Worm (Caenorhabditis elegans) whole organism, late embryonic: Measurements from ENCODE around the gene F59E11.5.

Source experiments
- C38D4.7 ChIP-seq: fragments of 200-800 bp; sonication (Bioruptor generic); optimal IDR thresholded peaks from 2 replicates; lab custom pipeline; 2018; ENCODE audit warnings: mild to moderate bottlenecking, missing genetic modification characterization, moderate library complexity, missing compliant biosample characterization
- F13H6.1 ChIP-seq: sonication (generic microtip); optimal IDR thresholded peaks from 2 replicates; lab custom pipeline; 2016; ENCODE audit warnings: missing genetic modification characterization, missing compliant biosample characterization
- K09A11.1 ChIP-seq: sonication (generic microtip); optimal IDR thresholded peaks from 2 replicates; lab custom pipeline; 2017; ENCODE audit warnings: antibody characterized with exemption, mild to moderate bottlenecking, missing genetic modification characterization, missing compliant biosample characterization; ENCODE audit not compliant: insufficient read depth
- T23F11.4 ChIP-seq: fragments of 200-800 bp; sonication (Bioruptor generic); optimal IDR thresholded peaks from 2 replicates; lab custom pipeline; 2018; ENCODE audit warnings: mild to moderate bottlenecking, missing genetic modification characterization, missing compliant biosample characterization
- Y22D7AL.16 ChIP-seq: sonication (generic microtip); optimal IDR thresholded peaks from 2 replicates; lab custom pipeline; 2016; ENCODE audit warnings: missing genetic modification characterization, missing compliant biosample characterization
- ahr-1 ChIP-seq: sonication (generic microtip); optimal IDR thresholded peaks from 2 replicates; lab custom pipeline; 2016; ENCODE audit warnings: missing genetic modification characterization, missing compliant biosample characterization
- ceh-14 ChIP-seq: sonication (generic microtip); optimal IDR thresholded peaks from 2 replicates; lab custom pipeline; 2016; ENCODE audit warnings: missing genotype, missing genetic modification characterization, missing compliant biosample characterization
- ceh-18 ChIP-seq: sonication (generic microtip); optimal IDR thresholded peaks from 2 replicates; lab custom pipeline; 2016; ENCODE audit warnings: missing genetic modification characterization, missing compliant biosample characterization
- ceh-19 ChIP-seq: fragments of 200-800 bp; sonication (Bioruptor generic); optimal IDR thresholded peaks from 2 replicates; lab custom pipeline; 2018; ENCODE audit warnings: mild to moderate bottlenecking, missing genetic modification characterization, missing compliant biosample characterization
- ceh-2 ChIP-seq: sonication (generic microtip); optimal IDR thresholded peaks from 2 replicates; lab custom pipeline; 2016; ENCODE audit warnings: missing genotype, missing genetic modification characterization, missing compliant biosample characterization
- ceh-24 ChIP-seq: sonication (generic microtip); optimal IDR thresholded peaks from 2 replicates; lab custom pipeline; 2016; ENCODE audit warnings: mild to moderate bottlenecking, missing genetic modification characterization, missing compliant biosample characterization
- ceh-31 ChIP-seq: sonication (generic microtip); optimal IDR thresholded peaks from 2 replicates; lab custom pipeline; 2016; ENCODE audit warnings: missing genetic modification characterization, missing compliant biosample characterization
- ceh-34 ChIP-seq: sonication (generic microtip); optimal IDR thresholded peaks from 2 replicates; lab custom pipeline; 2016; ENCODE audit warnings: mild to moderate bottlenecking, missing genetic modification characterization, missing compliant biosample characterization
- ceh-48 ChIP-seq: sonication (generic microtip); optimal IDR thresholded peaks from 2 replicates; lab custom pipeline; 2016; ENCODE audit warnings: missing genetic modification characterization, inconsistent platforms, missing compliant biosample characterization
- ceh-9 ChIP-seq: sonication (generic microtip); optimal IDR thresholded peaks from 2 replicates; lab custom pipeline; 2016; ENCODE audit warnings: mild to moderate bottlenecking, missing genetic modification characterization, inconsistent platforms, missing compliant biosample characterization
- ets-4 ChIP-seq: sonication (generic microtip); optimal IDR thresholded peaks from 2 replicates; lab custom pipeline; 2016; ENCODE audit warnings: missing genetic modification characterization, missing compliant biosample characterization
- fax-1 ChIP-seq: sonication (generic microtip); optimal IDR thresholded peaks from 2 replicates; lab custom pipeline; 2016; ENCODE audit warnings: missing genotype, missing genetic modification characterization, missing compliant biosample characterization
- fkh-10 ChIP-seq: fragments of 150-350 bp; optimal IDR thresholded peaks from 2 replicates; lab custom pipeline; 2014; ENCODE audit warnings: missing biosample characterization, missing genetic modification reagents, missing genetic modification characterization
- fkh-6 ChIP-seq: sonication (generic microtip); optimal IDR thresholded peaks from 2 replicates; lab custom pipeline; 2016; ENCODE audit warnings: missing genetic modification characterization, missing compliant biosample characterization
- hlh-30 ChIP-seq: sonication (generic microtip); optimal IDR thresholded peaks from 2 replicates; lab custom pipeline; 2017; ENCODE audit warnings: antibody characterized with exemption, missing genetic modification characterization, missing compliant biosample characterization; ENCODE audit not compliant: insufficient read depth
- hlh-6 ChIP-seq: sonication (generic microtip); optimal IDR thresholded peaks from 2 replicates; lab custom pipeline; 2016; ENCODE audit warnings: missing genotype, missing genetic modification characterization, missing compliant biosample characterization
- hlh-8 ChIP-seq: sonication (generic microtip); optimal IDR thresholded peaks from 2 replicates; lab custom pipeline; 2016; ENCODE audit warnings: missing genotype, missing genetic modification characterization, missing compliant biosample characterization
- lim-6 ChIP-seq: sonication (generic microtip); optimal IDR thresholded peaks from 2 replicates; lab custom pipeline; 2016; ENCODE audit warnings: missing genetic modification characterization, missing compliant biosample characterization
- lin-11 ChIP-seq: fragments of 200-800 bp; sonication (Bioruptor generic); optimal IDR thresholded peaks from 2 replicates; lab custom pipeline; 2018; ENCODE audit warnings: mild to moderate bottlenecking, missing genetic modification characterization, missing compliant biosample characterization
- madf-2 ChIP-seq: sonication (generic microtip); optimal IDR thresholded peaks from 2 replicates; lab custom pipeline; 2017; ENCODE audit warnings: missing genetic modification characterization, missing compliant biosample characterization
- mec-3 ChIP-seq: sonication (generic microtip); optimal IDR thresholded peaks from 2 replicates; lab custom pipeline; 2016; ENCODE audit warnings: borderline replicate concordance, missing genetic modification characterization, missing compliant biosample characterization
- nfya-1 ChIP-seq: sonication (generic microtip); optimal IDR thresholded peaks from 2 replicates; lab custom pipeline; 2017; ENCODE audit warnings: missing genetic modification characterization, mild to moderate bottlenecking, missing compliant biosample characterization, antibody characterized with exemption, moderate library complexity
- nhr-11 ChIP-seq: fragments of 150-350 bp; optimal IDR thresholded peaks from 2 replicates; lab custom pipeline; 2014; ENCODE audit warnings: missing biosample characterization, missing genetic modification characterization
- npax-4 ChIP-seq: sonication (generic microtip); optimal IDR thresholded peaks from 2 replicates; lab custom pipeline; 2016; ENCODE audit warnings: missing genetic modification characterization, missing compliant biosample characterization
- pag-3 ChIP-seq: sonication (generic microtip); optimal IDR thresholded peaks from 2 replicates; lab custom pipeline; 2016; ENCODE audit warnings: missing compliant biosample characterization, missing genetic modification characterization, borderline replicate concordance
- pat-9 ChIP-seq: fragments of 200-800 bp; sonication (Bioruptor generic); optimal IDR thresholded peaks from 2 replicates; lab custom pipeline; 2018; ENCODE audit warnings: mild to moderate bottlenecking, missing genetic modification characterization, moderate library complexity, missing compliant biosample characterization
- pax-1 ChIP-seq: fragments of 150-350 bp; optimal IDR thresholded peaks from 2 replicates; lab custom pipeline; 2014; ENCODE audit warnings: missing biosample characterization, missing genetic modification characterization
- pha-2 ChIP-seq: sonication (generic microtip); optimal IDR thresholded peaks from 2 replicates; lab custom pipeline; 2017; ENCODE audit warnings: mild to moderate bottlenecking, missing genetic modification characterization, missing compliant biosample characterization
- pros-1 ChIP-seq: fragments of 150-350 bp; optimal IDR thresholded peaks from 2 replicates; lab custom pipeline; 2014; ENCODE audit warnings: missing biosample characterization, missing genetic modification reagents, missing genetic modification characterization
- ref-2 ChIP-seq: sonication (generic microtip); optimal IDR thresholded peaks from 2 replicates; lab custom pipeline; 2016; ENCODE audit warnings: missing genetic modification characterization, missing compliant biosample characterization
- sox-4 ChIP-seq: sonication (generic microtip); optimal IDR thresholded peaks from 2 replicates; lab custom pipeline; 2017; ENCODE audit warnings: mild to moderate bottlenecking, missing genetic modification characterization, inconsistent platforms, missing compliant biosample characterization
- tbx-2 ChIP-seq: sonication (generic microtip); optimal IDR thresholded peaks from 2 replicates; lab custom pipeline; 2016; ENCODE audit warnings: missing genetic modification characterization, missing compliant biosample characterization
- tbx-7 ChIP-seq: sonication (generic microtip); optimal IDR thresholded peaks from 2 replicates; lab custom pipeline; 2016; ENCODE audit warnings: missing genotype, missing genetic modification characterization, missing compliant biosample characterization
- unc-42 ChIP-seq: sonication (generic microtip); optimal IDR thresholded peaks from 2 replicates; lab custom pipeline; 2016; ENCODE audit warnings: missing genotype, missing genetic modification characterization, missing compliant biosample characterization
- unc-55 ChIP-seq: sonication (generic microtip); optimal IDR thresholded peaks from 2 replicates; lab custom pipeline; 2017; ENCODE audit warnings: missing biosample characterization, missing genetic modification reagents, missing genetic modification characterization
- unc-86 ChIP-seq: sonication (generic microtip); optimal IDR thresholded peaks from 2 replicates; lab custom pipeline; 2016; ENCODE audit warnings: missing genetic modification characterization, missing compliant biosample characterization
- ztf-16 ChIP-seq: sonication (generic microtip); optimal IDR thresholded peaks from 2 replicates; lab custom pipeline; 2017; ENCODE audit warnings: missing genetic modification characterization, missing compliant biosample characterization

Gene F59E11.5

DNA sequence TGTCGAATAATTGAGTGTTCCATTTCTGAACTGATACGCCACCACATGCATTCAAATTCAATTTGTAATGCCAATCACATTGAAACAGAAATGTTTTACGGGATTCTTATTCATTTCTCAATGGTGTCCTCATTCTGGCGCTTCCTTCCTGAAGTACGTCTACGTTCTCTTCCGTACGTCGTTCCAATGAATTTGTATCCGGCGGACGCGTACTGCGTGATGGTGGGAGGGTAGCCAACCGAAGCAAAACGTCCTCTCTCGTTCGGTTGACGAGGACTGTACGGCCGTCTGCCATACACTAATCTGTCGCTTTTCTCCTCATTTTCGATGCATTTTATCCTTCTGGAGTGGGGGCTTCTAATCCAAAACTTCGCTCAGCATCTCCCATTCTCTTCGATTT, 45.0 kb upstream of the F59E11.5 start:
- TF ChIP-seq pag-3 (tag; lab: Kevin White, UChicago), result no peak

- TF ChIP-seq K09A11.1 (tag; lab: Kevin White, UChicago) (no peak), ref-2 (tag; lab: Kevin White, UChicago) (no peak), hlh-6 (tag; lab: Kevin White, UChicago) (no peak), ceh-34 (no peak), T23F11.4 (no peak), ztf-16 (tag; lab: Kevin White, UChicago) (no peak), fax-1 (no peak), fkh-6 (tag; lab: Kevin White, UChicago) (no peak), ceh-18 (no peak), hlh-8 (tag; lab: Kevin White, UChicago) (no peak), unc-55 (GFP tag; lab: Kevin White, UChicago) (no peak), unc-42 (tag; lab: Kevin White, UChicago) (no peak)
These were observed 38.4 kb upstream of the F59E11.5 start, which contains the start of gene ttc-17 for ce11 chrV:8956387-8957095. ttc-17 (plus strand) TSS chrV:8957045.

ce11 chrV:8964055-8964758, 30.7 kb upstream of the F59E11.5 start, which contains the start of gene nhr-44:
nhr-44 (minus strand) TSS chrV:8964105.
- TF ChIP-seq lim-6 (tag; lab: Kevin White, UChicago), result no peak
- peak; percentile 53 for TF ChIP-seq pax-1 (tag; lab: Kevin White, UChicago)

DNA sequence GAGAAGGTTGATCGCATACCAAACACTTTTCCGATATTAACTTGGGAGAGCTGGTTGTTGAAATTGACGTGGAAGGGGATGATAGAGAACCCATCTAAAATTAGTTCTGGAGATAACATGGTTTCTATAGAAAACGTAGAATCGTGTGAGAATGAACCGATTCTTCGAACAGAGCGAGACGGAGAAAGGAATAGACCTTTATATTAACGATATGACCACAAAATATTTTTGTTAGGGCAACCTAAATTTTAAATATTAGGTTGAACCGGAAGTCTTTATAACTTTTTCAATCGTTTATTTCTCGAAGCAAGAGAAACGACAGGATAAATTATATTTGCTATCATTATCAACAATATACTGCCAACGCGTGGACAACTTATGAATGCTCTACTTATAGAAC, 28.8 kb upstream of the F59E11.5 start, which contains the start of gene nhr-219:
TSS of gene nhr-219 (minus strand) at position 101 of the 400 bp plus-strand sequence.
- TF ChIP-seq ceh-19 (GFP tag; lab: Kevin White, UChicago) (no peak), mec-3 (tag; lab: Kevin White, UChicago) (no peak), npax-4 (tag; lab: Kevin White, UChicago) (no peak), pha-2 (tag; lab: Kevin White, UChicago) (no peak), F13H6.1 (tag; lab: Kevin White, UChicago) (no peak), ztf-16 (tag; lab: Kevin White, UChicago) (no peak), ceh-48 (tag; lab: Kevin White, UChicago) (no peak), ceh-14 (tag; lab: Kevin White, UChicago) (no peak), ref-2 (tag; lab: Kevin White, UChicago) (no peak), unc-86 (tag; lab: Kevin White, UChicago) (no peak), sox-4 (tag; lab: Kevin White, UChicago) (no peak), C38D4.7 (GFP tag; lab: Kevin White, UChicago) (no peak), ceh-2 (no peak), ets-4 (tag; lab: Kevin White, UChicago) (no peak), fax-1 (no peak), ahr-1 (no peak), ceh-24 (tag; lab: Kevin White, UChicago) (no peak), Y22D7AL.16 (tag; lab: Kevin White, UChicago) (no peak), tbx-2 (tag; lab: Kevin White, UChicago) (no peak), nhr-11 (tag; lab: Kevin White, UChicago) (no peak)
- TF ChIP-seq, all 69 proteins: peak for 0

- TF ChIP-seq sox-4 (tag; lab: Kevin White, UChicago) (no peak), fkh-6 (tag; lab: Kevin White, UChicago) (no peak), lin-11 (tag; lab: Kevin White, UChicago) (no peak), madf-2 (no peak), pat-9 (no peak), pros-1 (tag; lab: Kevin White, UChicago) (no peak), C38D4.7 (GFP tag; lab: Kevin White, UChicago) (no peak), fkh-10 (GFP tag; lab: Kevin White, UChicago) (no peak), ceh-31 (no peak), tbx-7 (tag; lab: Kevin White, UChicago) (no peak), hlh-30 (tag; lab: Kevin White, UChicago) (no peak), ceh-9 (no peak), ceh-18 (no peak), pha-2 (tag; lab: Kevin White, UChicago) (no peak), nfya-1 (no peak)
These were observed 22.6 kb upstream of the F59E11.5 start, which contains the start of gene nhr-195 for ce11 chrV:8972271-8972670. nhr-195 (minus strand) TSS chrV:8972371.
